Fruit fly (Drosophila melanogaster) whole organism, prepupa: ENCODE measurements around the gene rk.
A peak's percentile ranks its signal among the peaks of the same experiment; 100 is the strongest.

Source experiments
- Blimp-1 ChIP-seq: fragments of 200-800 bp; sonication (Bioruptor generic); optimal IDR thresholded peaks from 3 replicates; lab custom pipeline; 2017; ENCODE audit warnings: missing biosample characterization, missing genetic modification characterization, mild to moderate bottlenecking, moderate library complexity, missing genetic modification reagents
- CG10669 ChIP-seq: fragments of 200-800 bp; sonication (Bioruptor generic); optimal IDR thresholded peaks from 3 replicates; lab custom pipeline; 2018; ENCODE audit warnings: missing biosample characterization, mild to moderate bottlenecking, missing genetic modification characterization, moderate library complexity
- CG11294 ChIP-seq: fragments of 200-800 bp; sonication (Bioruptor generic); IDR thresholded peaks from 2 replicates; pipeline ENCODE4 v1.3.6; 2022; ENCODE audit warnings: missing biosample characterization, missing genetic modification characterization
- CG3032 ChIP-seq: fragments of 200-800 bp; optimal IDR thresholded peaks from 2 replicates; lab custom pipeline; 2019; ENCODE audit warnings: missing biosample characterization, mild to moderate bottlenecking, missing genetic modification characterization, moderate library complexity
- CG31627 ChIP-seq: fragments of 200-800 bp; sonication (Bioruptor generic); optimal IDR thresholded peaks from 3 replicates; lab custom pipeline; 2016; ENCODE audit warnings: missing biosample characterization, missing genetic modification characterization
- CG32006 ChIP-seq: fragments of 200-800 bp; sonication (Bioruptor generic); optimal IDR thresholded peaks from 3 replicates; lab custom pipeline; 2017; ENCODE audit warnings: missing biosample characterization, mild to moderate bottlenecking, missing genetic modification characterization
- CG4318 ChIP-seq: fragments of 200-800 bp; sonication (Bioruptor generic); optimal IDR thresholded peaks from 3 replicates; lab custom pipeline; 2017; ENCODE audit warnings: missing biosample characterization, mild to moderate bottlenecking, missing genetic modification characterization
- CG6276 ChIP-seq: fragments of 200-800 bp; sonication (Bioruptor generic); optimal IDR thresholded peaks from 2 replicates; lab custom pipeline; 2017; ENCODE audit warnings: missing biosample characterization, mild to moderate bottlenecking, missing genetic modification characterization
- CG6792 ChIP-seq: fragments of 200-800 bp; sonication (Bioruptor generic); optimal IDR thresholded peaks from 3 replicates; lab custom pipeline; 2016; ENCODE audit warnings: missing biosample characterization, missing genetic modification characterization
- CG6808 ChIP-seq: fragments of 200-800 bp; sonication (Bioruptor generic); optimal IDR thresholded peaks from 3 replicates; lab custom pipeline; 2017; ENCODE audit warnings: missing biosample characterization, missing genetic modification characterization, mild to moderate bottlenecking, moderate library complexity, missing genetic modification reagents
- CG8119 ChIP-seq: fragments of 200-800 bp; sonication (Bioruptor generic); IDR thresholded peaks from 3 replicates; pipeline ENCODE4 v1.3.6; 2022; ENCODE audit warnings: missing biosample characterization, missing genetic modification characterization
- CG8632 ChIP-seq: fragments of 200-800 bp; sonication (Bioruptor generic); optimal IDR thresholded peaks from 3 replicates; lab custom pipeline; 2016; ENCODE audit warnings: missing biosample characterization, missing genetic modification characterization
- CG9139 ChIP-seq: fragments of 200-800 bp; sonication (Bioruptor generic); optimal IDR thresholded peaks from 3 replicates; lab custom pipeline; 2017; ENCODE audit warnings: missing biosample characterization, mild to moderate bottlenecking, missing genetic modification characterization
- Eip75B ChIP-seq: fragments of 200-800 bp; sonication (Bioruptor generic); optimal IDR thresholded peaks from 3 replicates; lab custom pipeline; 2016; ENCODE audit warnings: missing biosample characterization, missing genetic modification characterization
- Eip78C ChIP-seq: fragments of 200-800 bp; sonication (Bioruptor generic); peaks from one replicate; lab custom pipeline; 2016; ENCODE audit warnings: missing biosample characterization, missing genetic modification characterization
- Eip93F ChIP-seq: fragments of 200-800 bp; sonication (Bioruptor generic); optimal IDR thresholded peaks from 2 replicates; lab custom pipeline; 2016; ENCODE audit warnings: missing biosample characterization, mild to moderate bottlenecking, missing genetic modification characterization
- Ets21C ChIP-seq: fragments of 200-800 bp; sonication (Bioruptor generic); optimal IDR thresholded peaks from 3 replicates; lab custom pipeline; 2016; ENCODE audit warnings: missing biosample characterization, missing genetic modification characterization
- Ets96B ChIP-seq: fragments of 200-800 bp; optimal IDR thresholded peaks from 2 replicates; lab custom pipeline; 2019; ENCODE audit warnings: missing biosample characterization, mild to moderate bottlenecking, missing genetic modification characterization, moderate library complexity
- Hr38 ChIP-seq: sonication (Bioruptor generic); optimal IDR thresholded peaks from 2 replicates; lab custom pipeline; 2016; ENCODE audit warnings: missing biosample characterization, missing genetic modification characterization
- Lpt ChIP-seq: fragments of 200-800 bp; sonication (Bioruptor generic); optimal IDR thresholded peaks from 3 replicates; lab custom pipeline; 2016; ENCODE audit warnings: missing biosample characterization, missing genetic modification characterization
- Smox ChIP-seq: fragments of 200-800 bp; sonication (Bioruptor generic); optimal IDR thresholded peaks from 3 replicates; lab custom pipeline; 2016; ENCODE audit warnings: missing biosample characterization, missing genetic modification characterization
- Sox102F ChIP-seq: fragments of 200-800 bp; sonication (Bioruptor generic); optimal IDR thresholded peaks from 2 replicates; lab custom pipeline; 2016; ENCODE audit warnings: missing biosample characterization, mild to moderate bottlenecking, missing genetic modification characterization
- Sox14 ChIP-seq: fragments of 200-800 bp; sonication (Bioruptor generic); optimal IDR thresholded peaks from 3 replicates; lab custom pipeline; 2016; ENCODE audit warnings: missing biosample characterization, missing genetic modification characterization
- Sox15 ChIP-seq: fragments of 200-800 bp; sonication (Bioruptor generic); optimal IDR thresholded peaks from 3 replicates; lab custom pipeline; 2016; ENCODE audit warnings: missing biosample characterization, missing genetic modification characterization
- achi ChIP-seq: fragments of 200-800 bp; sonication (Bioruptor generic); optimal IDR thresholded peaks from 3 replicates; lab custom pipeline; 2016; ENCODE audit warnings: missing biosample characterization, missing genetic modification characterization
- acj6 ChIP-seq: fragments of 200-800 bp; sonication (Bioruptor generic); optimal IDR thresholded peaks from 3 replicates; lab custom pipeline; 2016; ENCODE audit warnings: missing biosample characterization, missing genetic modification characterization
- dac ChIP-seq: fragments of 200-800 bp; sonication (Bioruptor generic); optimal IDR thresholded peaks from 2 replicates; lab custom pipeline; 2017; ENCODE audit warnings: missing biosample characterization, mild to moderate bottlenecking, missing genetic modification characterization
- dsx ChIP-seq: fragments of 200-800 bp; optimal IDR thresholded peaks from 3 replicates; lab custom pipeline; 2019; ENCODE audit warnings: missing biosample characterization, mild to moderate bottlenecking, missing genetic modification characterization, moderate library complexity; ENCODE audit not compliant: poor library complexity, severe bottlenecking
- eg ChIP-seq: fragments of 200-800 bp; sonication (Bioruptor generic); IDR thresholded peaks from 3 replicates; pipeline ENCODE4 v1.3.6; 2022; ENCODE audit warnings: missing biosample characterization, missing genetic modification characterization
- esn ChIP-seq: fragments of 200-800 bp; sonication (Bioruptor generic); optimal IDR thresholded peaks from 2 replicates; lab custom pipeline; 2016; ENCODE audit warnings: missing biosample characterization, mild to moderate bottlenecking, missing genetic modification characterization, moderate library complexity
- fd59A ChIP-seq: fragments of 200-800 bp; sonication (Bioruptor generic); optimal IDR thresholded peaks from 2 replicates; lab custom pipeline; 2017; ENCODE audit warnings: missing biosample characterization, mild to moderate bottlenecking, missing genetic modification characterization, missing genetic modification reagents
- lz ChIP-seq: fragments of 200-800 bp; sonication (Bioruptor generic); optimal IDR thresholded peaks from 3 replicates; lab custom pipeline; 2016; ENCODE audit warnings: missing biosample characterization, missing genetic modification characterization
- pdm3 ChIP-seq: fragments of 200-800 bp; sonication (Bioruptor generic); optimal IDR thresholded peaks from 3 replicates; lab custom pipeline; 2016; ENCODE audit warnings: missing biosample characterization, missing genetic modification characterization
- spab ChIP-seq: fragments of 200-800 bp; sonication (Bioruptor generic); optimal IDR thresholded peaks from 2 replicates; lab custom pipeline; 2017; ENCODE audit warnings: missing biosample characterization, mild to moderate bottlenecking, missing genetic modification characterization, missing genetic modification reagents
- ss ChIP-seq, 2 experiments: fragments of 200-800 bp; sonication (Bioruptor generic); optimal IDR thresholded peaks; 2 replicates in 1 of 2; 3 replicates in 1 of 2; lab custom pipeline; 2017 to 2018; ENCODE audit warnings: mild to moderate bottlenecking in 2 of 2, missing biosample characterization in 2 of 2, missing genetic modification characterization in 2 of 2, moderate library complexity in 1 of 2
- svp ChIP-seq: fragments of 200-800 bp; sonication (Bioruptor generic); peaks from one replicate; lab custom pipeline; 2016; ENCODE audit warnings: missing biosample characterization, missing genetic modification characterization
- topi ChIP-seq: fragments of 200-800 bp; sonication (Bioruptor generic); optimal IDR thresholded peaks from 3 replicates; lab custom pipeline; 2016; ENCODE audit warnings: missing biosample characterization, missing genetic modification characterization
- vri ChIP-seq: fragments of 200-800 bp; sonication (Bioruptor generic); optimal IDR thresholded peaks from 3 replicates; lab custom pipeline; 2016; ENCODE audit warnings: missing biosample characterization, mild to moderate bottlenecking, missing genetic modification characterization

Gene rk

dm6 chr2L:13998952-13999351 is 2.1 kb downstream of the rk start (continued):
- TF ChIP-seq Sox102F (GFP tag; lab: Kevin White, UChicago) (peak; percentile 65), vri (GFP tag; lab: Kevin White, UChicago) (no peak), CG11294 (peak; percentile 48; the same call in 1 of the 2 replicates), fd59A (GFP tag; lab: Kevin White, UChicago) (no peak), CG31627 (GFP tag; lab: Kevin White, UChicago) (peak; percentile 36), Ets21C (GFP tag; lab: Kevin White, UChicago) (no peak), CG3032 (tag; lab: Kevin White, UChicago) (no peak), Eip78C (GFP tag; lab: Kevin White, UChicago) (peak; percentile 84), Smox (GFP tag; lab: Kevin White, UChicago) (peak; percentile 56), Eip75B (no peak), pdm3 (peak; percentile 38), eg (GFP tag; lab: Robert Waterston, UW) (peak; percentile 70), Sox14 (GFP tag; lab: Kevin White, UChicago) (peak; percentile 40), dac (GFP tag; lab: Kevin White, UChicago) (no peak), Blimp-1 (GFP tag; lab: Kevin White, UChicago) (peak; percentile 33)
- TF ChIP-seq, all 60 proteins: peak for 24

- TF ChIP-seq Sox14 (GFP tag; lab: Kevin White, UChicago) = no peak
- no peak for TF ChIP-seq dsx
- TF ChIP-seq achi (GFP tag; lab: Kevin White, UChicago) = no peak
- peak; percentile 82 for TF ChIP-seq svp
- TF ChIP-seq CG10669 (GFP tag; lab: Kevin White, UChicago) = no peak
- no peak for TF ChIP-seq CG6276
- TF ChIP-seq, all 60 proteins: peak for 1
These were observed 21.2 kb downstream of the rk start, which contains the start of gene NimC2 for dm6 chr2L:13979826-13980225. TSS of gene NimC2 (plus strand) at chr2L:13980126.

dm6 chr2L:13977073-13977472 is 24.0 kb downstream of the rk start, which contains the start of gene Cyp28a5:
TSS of gene Cyp28a5 (plus strand) at chr2L:13977302.
- TF ChIP-seq Sox15 (no peak), ss (GFP tag; optimal IDR thresholded peaks at IDR 0.05; lab: Kevin White, UChicago) (no peak), CG8632 (GFP tag; lab: Kevin White, UChicago) (no peak), topi (GFP tag; lab: Kevin White, UChicago) (no peak), eg (GFP tag; lab: Robert Waterston, UW) (no peak), dsx (no peak), Eip75B (no peak), CG6792 (GFP tag; lab: Kevin White, UChicago) (no peak), CG4318 (GFP tag; lab: Kevin White, UChicago) (no peak), acj6 (GFP tag; lab: Kevin White, UChicago) (no peak), vri (GFP tag; lab: Kevin White, UChicago) (no peak), lz (GFP tag; lab: Kevin White, UChicago) (no peak), CG6808 (GFP tag; lab: Kevin White, UChicago) (no peak), Hr38 (no peak)

- TF ChIP-seq CG8119 (no peak), CG6808 (GFP tag; lab: Kevin White, UChicago) (no peak), Ets21C (GFP tag; lab: Kevin White, UChicago) (no peak), Sox15 (no peak), CG9139 (no peak), spab (GFP tag; lab: Kevin White, UChicago) (no peak), lz (GFP tag; lab: Kevin White, UChicago) (no peak), CG31627 (GFP tag; lab: Kevin White, UChicago) (no peak), pdm3 (no peak), dsx (no peak)
These were observed 24.4 kb downstream of the rk start, which contains the start of gene NimC1 for dm6 chr2L:13976669-13977068. TSS of gene NimC1 (minus strand) at chr2L:13976769.

- TF ChIP-seq CG4318 (GFP tag; lab: Kevin White, UChicago) (no peak), Lpt (GFP tag; lab: Kevin White, UChicago) (no peak), esn (no peak), Eip93F (GFP tag; lab: Kevin White, UChicago) (no peak), Ets96B (no peak), CG32006 (no peak), fd59A (GFP tag; lab: Kevin White, UChicago) (no peak), CG8119 (no peak), ss (GFP tag; optimal IDR thresholded peaks at IDR 0.05; lab: Kevin White, UChicago) (no peak), CG6808 (GFP tag; lab: Kevin White, UChicago) (no peak), spab (GFP tag; lab: Kevin White, UChicago) (no peak), Hr38 (no peak), CG8632 (GFP tag; lab: Kevin White, UChicago) (no peak), eg (GFP tag; lab: Robert Waterston, UW) (no peak), acj6 (GFP tag; lab: Kevin White, UChicago) (no peak), lz (GFP tag; lab: Kevin White, UChicago) (no peak), vri (GFP tag; lab: Kevin White, UChicago) (no peak), dsx (no peak)
These were observed 28.2 kb downstream of the rk start, which contains the start of gene He for dm6 chr2L:13972847-13973246. TSS of gene He (minus strand) at chr2L:13972947.
